Worm (Caenorhabditis elegans) whole organism, L4 larva: ENCODE results near the gene sec-23.

Experiments
- F10B5.3 ChIP-seq: sonication (generic microtip); optimal IDR thresholded peaks from 2 replicates; lab custom pipeline; 2016; ENCODE audit warnings: mild to moderate bottlenecking, missing genetic modification characterization, missing compliant biosample characterization
- F37D6.2 ChIP-seq: sonication (generic microtip); optimal IDR thresholded peaks from 2 replicates; lab custom pipeline; 2016; ENCODE audit warnings: mild to moderate bottlenecking, missing genetic modification characterization, missing compliant biosample characterization
- F44E2.7 ChIP-seq: fragments of 200-800 bp; sonication (Bioruptor generic); IDR thresholded peaks from 2 replicates; pipeline ENCODE4 v2.1.2; 2022; ENCODE audit warnings: missing genetic modification characterization, missing compliant biosample characterization
- F49E8.2 ChIP-seq: sonication (generic microtip); optimal IDR thresholded peaks from 2 replicates; lab custom pipeline; 2016; ENCODE audit warnings: missing compliant biosample characterization, mild to moderate bottlenecking, missing genetic modification characterization, borderline replicate concordance
- R02D3.7 ChIP-seq: fragments of 150-350 bp; sonication (generic microtip); optimal IDR thresholded peaks from 3 replicates; lab custom pipeline; 2014; ENCODE audit warnings: missing biosample characterization, missing genetic modification characterization
- T20F7.1 ChIP-seq: fragments of 200-800 bp; sonication (Bioruptor generic); optimal IDR thresholded peaks from 2 replicates; lab custom pipeline; 2018; ENCODE audit warnings: mild to moderate bottlenecking, missing genetic modification characterization, missing compliant biosample characterization
- T26A8.4 ChIP-seq: fragments of 200-800 bp; sonication (Bioruptor generic); IDR thresholded peaks from 2 replicates; pipeline ENCODE4 v1.3.6; 2022; ENCODE audit warnings: missing genetic modification characterization, missing compliant biosample characterization
- Y105C5A.15 ChIP-seq: fragments of 200-800 bp; sonication (Bioruptor generic); IDR thresholded peaks from 2 replicates; pipeline ENCODE4 v1.3.6; 2022; ENCODE audit warnings: missing genetic modification characterization, missing compliant biosample characterization
- Y48G9A.11 ChIP-seq: fragments of 200-800 bp; sonication (Bioruptor generic); IDR thresholded peaks from 2 replicates; pipeline ENCODE4 v1.3.6; 2022; ENCODE audit warnings: missing genetic modification reagents, missing genetic modification characterization, missing compliant biosample characterization
- aha-1 ChIP-seq: fragments of 150-350 bp; peaks from one replicate; lab custom pipeline; 2014; ENCODE audit warnings: missing biosample characterization, missing genetic modification characterization
- attf-4 ChIP-seq: sonication (generic microtip); optimal IDR thresholded peaks from 3 replicates; lab custom pipeline; 2017; ENCODE audit warnings: missing biosample characterization, missing genetic modification characterization
- ceh-32 ChIP-seq: sonication (generic microtip); optimal IDR thresholded peaks from 2 replicates; lab custom pipeline; 2016; ENCODE audit warnings: mild to moderate bottlenecking, missing genetic modification characterization, missing compliant biosample characterization; ENCODE audit not compliant: poor library complexity
- ceh-44 ChIP-seq: fragments of 200-800 bp; sonication (Bioruptor generic); IDR thresholded peaks from 2 replicates; pipeline ENCODE4 v1.3.6; 2022; ENCODE audit warnings: missing genetic modification reagents, missing genetic modification characterization, missing compliant biosample characterization
- ceh-62 ChIP-seq: sonication (generic microtip); optimal IDR thresholded peaks from 2 replicates; lab custom pipeline; 2017; ENCODE audit warnings: missing biosample characterization, missing genetic modification characterization
- ceh-82 ChIP-seq: sonication (generic microtip); optimal IDR thresholded peaks from 2 replicates; lab custom pipeline; 2017; ENCODE audit warnings: missing biosample characterization, missing genetic modification characterization
- ctbp-1 ChIP-seq: fragments of 200-800 bp; sonication (Bioruptor generic); IDR thresholded peaks from 2 replicates; pipeline ENCODE4 v1.3.6; 2022; ENCODE audit warnings: missing genetic modification reagents, missing genetic modification characterization, missing compliant biosample characterization
- daf-12 ChIP-seq: fragments of 150-350 bp; optimal IDR thresholded peaks from 2 replicates; lab custom pipeline; 2014; ENCODE audit warnings: missing biosample characterization, missing genetic modification reagents, missing genetic modification characterization
- daf-16 ChIP-seq, 3 experiments: sonication (generic microtip); optimal IDR thresholded peaks; 2 replicates each; lab custom pipeline; 2016 to 2017; ENCODE audit warnings: missing genetic modification characterization in 3 of 3, missing genetic modification reagents in 3 of 3, mild to moderate bottlenecking in 2 of 3, missing compliant biosample characterization in 2 of 3, missing biosample characterization in 1 of 3, moderate library complexity in 1 of 3
- dmd-9 ChIP-seq: fragments of 200-800 bp; sonication (Bioruptor generic); IDR thresholded peaks from 2 replicates; pipeline ENCODE4 v1.3.6; 2022; ENCODE audit warnings: missing genetic modification reagents, missing genetic modification characterization, missing compliant biosample characterization
- dpl-1 ChIP-seq: fragments of 150-350 bp; optimal IDR thresholded peaks from 2 replicates; lab custom pipeline; 2014; ENCODE audit warnings: missing biosample characterization, missing genetic modification reagents, missing genetic modification characterization
- egl-27 ChIP-seq: sonication (generic microtip); optimal IDR thresholded peaks from 3 replicates; lab custom pipeline; 2017; ENCODE audit warnings: missing biosample characterization, missing genetic modification reagents, missing genetic modification characterization
- fkh-10 ChIP-seq: fragments of 150-350 bp; optimal IDR thresholded peaks from 2 replicates; lab custom pipeline; 2014; ENCODE audit warnings: missing biosample characterization, missing genetic modification reagents, missing genetic modification characterization
- fos-1 ChIP-seq: fragments of 150-350 bp; optimal IDR thresholded peaks from 2 replicates; lab custom pipeline; 2014; ENCODE audit warnings: missing biosample characterization, missing genetic modification characterization
- lin-13 ChIP-seq: fragments of 150-350 bp; optimal IDR thresholded peaks from 2 replicates; lab custom pipeline; 2014; ENCODE audit warnings: missing biosample characterization, missing genetic modification reagents, missing genetic modification characterization
- lsy-2 ChIP-seq, 2 experiments: fragments of 150-350 bp in 1 of 2; sonication (generic microtip) in 1 of 2; optimal IDR thresholded peaks; 2 replicates each; lab custom pipeline; 2014 to 2017; ENCODE audit warnings: missing biosample characterization in 2 of 2, missing genetic modification characterization in 2 of 2
- mdt-29 ChIP-seq: fragments of 200-800 bp; sonication (Bioruptor generic); IDR thresholded peaks from 2 replicates; pipeline ENCODE4 v1.3.6; 2022; ENCODE audit warnings: missing genetic modification reagents, missing genetic modification characterization, missing compliant biosample characterization
- nhr-77 ChIP-seq: fragments of 150-350 bp; optimal IDR thresholded peaks from 2 replicates; lab custom pipeline; 2014; ENCODE audit warnings: missing biosample characterization, missing genetic modification characterization
- pha-4 ChIP-seq, 2 experiments: fragments of 150-350 bp in 1 of 2; fragments of 200-800 bp in 1 of 2; sonication (Bioruptor generic) in 1 of 2; IDR thresholded peaks in 1 of 2; optimal IDR thresholded peaks in 1 of 2; 2 replicates each; pipeline versions ENCODE4 v1.3.6 to Lab custom; 2014 to 2022; ENCODE audit warnings: missing genetic modification characterization in 2 of 2, missing genetic modification reagents in 2 of 2, missing biosample characterization in 1 of 2, missing compliant biosample characterization in 1 of 2
- sdz-12 ChIP-seq: fragments of 200-800 bp; sonication (Bioruptor generic); optimal IDR thresholded peaks from 2 replicates; lab custom pipeline; 2018; ENCODE audit warnings: mild to moderate bottlenecking, missing genetic modification characterization, missing compliant biosample characterization
- set-16 ChIP-seq: fragments of 200-800 bp; sonication (Bioruptor generic); IDR thresholded peaks from 2 replicates; pipeline ENCODE4 v1.3.6; 2022; ENCODE audit warnings: missing genetic modification reagents, missing genetic modification characterization, missing compliant biosample characterization
- tra-1 ChIP-seq: fragments of 200-800 bp; sonication (Bioruptor generic); IDR thresholded peaks from 2 replicates; pipeline ENCODE4 v1.3.6; 2022; ENCODE audit warnings: missing genetic modification reagents, missing genetic modification characterization, missing compliant biosample characterization
- zip-2 ChIP-seq: fragments of 150-350 bp; optimal IDR thresholded peaks from 2 replicates; lab custom pipeline; 2014; ENCODE audit warnings: missing biosample characterization, missing genetic modification characterization

The sec-23 gene

DNA sequence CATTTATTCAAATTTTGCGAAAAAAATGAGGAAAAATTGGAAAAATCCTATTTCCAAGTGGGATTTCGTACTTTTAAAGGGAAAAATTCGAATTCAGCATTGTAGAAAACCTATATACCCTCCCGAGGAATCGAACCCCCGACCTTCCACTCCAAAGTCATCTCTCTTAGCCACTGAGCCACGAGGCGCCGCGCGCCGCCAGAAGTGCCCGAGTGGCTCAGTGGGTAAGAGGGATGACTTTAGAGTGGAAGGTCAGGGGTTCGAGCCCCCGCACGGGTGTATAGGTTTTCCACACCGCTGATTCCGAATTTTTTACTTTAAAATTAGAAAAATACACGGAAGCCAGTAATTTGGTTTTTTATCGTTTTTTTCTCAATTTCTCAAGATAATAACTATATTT is 43.7 kb downstream of the sec-23 start:
- 0 out of 2 replicates have a peak, but pooled peaks have one; percentile 26 for TF ChIP-seq tra-1
- peak; percentile 71 for TF ChIP-seq set-16 (GFP tag; lab: Robert Waterston, UW)
- 0 out of 2 replicates have a peak, but pooled peaks have one; percentile 37 for TF ChIP-seq ceh-44 (GFP tag; lab: Robert Waterston, UW)
- TF ChIP-seq sdz-12: no peak

DNA sequence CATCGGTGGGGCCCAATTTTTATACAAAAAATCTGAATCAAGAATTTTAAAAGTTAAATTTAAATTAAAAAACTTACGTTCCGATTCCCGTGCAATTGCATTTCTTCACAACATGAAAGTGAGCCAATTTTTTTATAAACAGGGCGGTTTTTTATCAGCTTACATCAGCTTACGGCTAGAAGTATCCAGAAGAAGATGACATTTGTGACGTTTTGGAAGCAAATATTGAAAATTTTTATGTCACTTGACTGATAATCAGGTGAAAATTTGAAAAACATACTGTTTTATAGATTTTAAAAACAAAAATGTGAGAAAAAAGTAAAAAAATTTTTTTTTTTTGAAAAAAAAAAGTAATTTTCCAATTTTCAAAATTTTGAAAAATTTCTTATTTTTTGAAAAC is 44.2 kb downstream of the sec-23 start, which contains the start of gene Y113G7A.22:
Y113G7A.22 (minus strand) TSS at position 101 of the 400 bp plus-strand sequence.
- no peak for TF ChIP-seq F10B5.3 (tag; lab: Kevin White, UChicago)
- TF ChIP-seq aha-1 (tag; lab: Kevin White, UChicago): peak; percentile 2

- TF ChIP-seq attf-4 (no peak), F10B5.3 (tag; lab: Kevin White, UChicago) (no peak), nhr-77 (tag; lab: Kevin White, UChicago) (no peak), dmd-9 (GFP tag; lab: Robert Waterston, UW) (no peak), ceh-44 (GFP tag; lab: Robert Waterston, UW) (no peak), lin-13 (no peak), ceh-62 (tag; lab: Kevin White, UChicago) (no peak), aha-1 (tag; lab: Kevin White, UChicago) (peak; percentile 30), set-16 (GFP tag; lab: Robert Waterston, UW) (peak; percentile 88), daf-12 (tag; lab: Kevin White, UChicago) (no peak), fkh-10 (GFP tag; lab: Kevin White, UChicago) (no peak), daf-16 (GFP tag; optimal IDR thresholded peaks at IDR 0.05; lab: Kevin White, UChicago) (no peak), daf-16 (tag; optimal IDR thresholded peaks at IDR 0.05; lab: Kevin White, UChicago) (no peak), R02D3.7 (tag; lab: Kevin White, UChicago) (no peak), dpl-1 (GFP tag; lab: Kevin White, UChicago) (no peak), F49E8.2 (tag; lab: Kevin White, UChicago) (no peak), ctbp-1 (no peak)
Measured at ce11 chrV:20138407-20139044, 47.5 kb downstream of the sec-23 start, which contains the start of gene Y113G7A.14. TSS of gene Y113G7A.14 (minus strand) at chrV:20138457.

- no peak for TF ChIP-seq zip-2 (tag; lab: Kevin White, UChicago)
- TF ChIP-seq aha-1 (tag; lab: Kevin White, UChicago): peak; percentile 89
Measured at ce11 chrV:20142285-20142684, 51.2 kb downstream of the sec-23 start, which contains the start of gene Y113G7A.12. TSS of gene Y113G7A.12 (plus strand) at chrV:20142585.

DNA sequence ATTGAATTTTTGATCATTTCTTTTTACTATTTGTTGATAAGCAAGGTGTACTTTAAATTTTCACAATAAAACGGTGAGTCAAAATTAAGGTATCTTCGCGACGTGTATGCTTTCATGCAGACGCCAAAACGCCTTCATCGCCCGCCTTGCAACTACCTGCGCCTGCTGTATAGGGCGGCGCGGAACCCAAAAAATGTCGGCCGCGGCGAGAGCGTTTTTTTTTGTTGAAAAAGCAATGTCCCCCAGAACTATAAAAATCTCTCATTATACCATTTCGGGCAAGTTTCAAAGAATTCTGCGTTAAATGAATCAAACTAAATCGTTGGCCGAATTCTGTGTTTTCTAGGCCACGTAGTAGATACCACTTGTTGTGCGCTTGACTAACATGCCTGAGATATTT is 52.6 kb downstream of the sec-23 start:
- TF ChIP-seq ceh-44 (GFP tag; lab: Robert Waterston, UW) (no peak), Y105C5A.15 (no peak), fos-1 (tag; lab: Kevin White, UChicago) (no peak), egl-27 (tag; lab: Kevin White, UChicago) (no peak), ceh-32 (tag; lab: Kevin White, UChicago) (no peak), ceh-82 (tag; lab: Kevin White, UChicago) (no peak), mdt-29 (GFP tag; lab: Robert Waterston, UW) (no peak), F44E2.7 (GFP tag; lab: Robert Waterston, UW) (no peak), lsy-2 (tag; optimal IDR thresholded peaks at IDR 0.05; lab: Kevin White, UChicago) (no peak), ceh-62 (tag; lab: Kevin White, UChicago) (no peak), Y48G9A.11 (GFP tag; lab: Robert Waterston, UW) (no peak), F37D6.2 (tag; lab: Kevin White, UChicago) (no peak), T26A8.4 (no peak), T20F7.1 (GFP tag; lab: Kevin White, UChicago) (no peak), pha-4 (GFP tag; IDR thresholded peaks at IDR 0.05; lab: Robert Waterston, UW) (no peak), pha-4 (tag; optimal IDR thresholded peaks at IDR 0.05; lab: Kevin White, UChicago) (no peak), F49E8.2 (tag; lab: Kevin White, UChicago) (no peak)
